Worm (Caenorhabditis elegans) whole organism, early embryonic: Measurements from ENCODE around the gene M88.3.

Experiments used
- B0310.2 ChIP-seq: sonication (generic microtip); optimal IDR thresholded peaks from 2 replicates; lab custom pipeline; 2016; ENCODE audit warnings: mild to moderate bottlenecking, missing genetic modification characterization, missing compliant biosample characterization
- F13C5.2 ChIP-seq: sonication (generic microtip); optimal IDR thresholded peaks from 2 replicates; lab custom pipeline; 2017; ENCODE audit warnings: mild to moderate bottlenecking, missing genetic modification characterization, inconsistent platforms, missing compliant biosample characterization
- aly-1 ChIP-seq: sonication (generic microtip); optimal IDR thresholded peaks from 2 replicates; lab custom pipeline; 2016; ENCODE audit warnings: missing genetic modification characterization, missing compliant biosample characterization
- ama-1 ChIP-seq: fragments of 150-350 bp; optimal IDR thresholded peaks from 2 replicates; lab custom pipeline; 2014
- ceh-13 ChIP-seq: fragments of 200-800 bp; sonication (Bioruptor generic); optimal IDR thresholded peaks from 2 replicates; lab custom pipeline; 2018; ENCODE audit warnings: mild to moderate bottlenecking, missing genetic modification characterization, missing compliant biosample characterization
- ceh-36 ChIP-seq: sonication (generic microtip); optimal IDR thresholded peaks from 2 replicates; lab custom pipeline; 2016; ENCODE audit warnings: missing genetic modification characterization, inconsistent platforms, missing compliant biosample characterization
- ets-7 ChIP-seq: sonication (generic microtip); optimal IDR thresholded peaks from 2 replicates; lab custom pipeline; 2016; ENCODE audit warnings: missing genotype, missing genetic modification characterization, missing compliant biosample characterization
- flt-1 ChIP-seq: fragments of 200-800 bp; sonication (Bioruptor generic); IDR thresholded peaks from 2 replicates; pipeline ENCODE4 v1.3.6; 2022; ENCODE audit warnings: missing genetic modification characterization, missing compliant biosample characterization
- hmbx-1 ChIP-seq: sonication (generic microtip); optimal IDR thresholded peaks from 2 replicates; lab custom pipeline; 2016; ENCODE audit warnings: mild to moderate bottlenecking, missing genetic modification characterization, missing compliant biosample characterization
- hmg-4 ChIP-seq: fragments of 200-800 bp; sonication (Bioruptor generic); optimal IDR thresholded peaks from 2 replicates; lab custom pipeline; 2018; ENCODE audit warnings: mild to moderate bottlenecking, missing genetic modification characterization, missing compliant biosample characterization
- hnd-1 ChIP-seq: sonication (generic microtip); optimal IDR thresholded peaks from 2 replicates; lab custom pipeline; 2016; ENCODE audit warnings: missing genetic modification characterization, missing compliant biosample characterization
- pes-1 ChIP-seq: fragments of 200-800 bp; sonication (Bioruptor generic); IDR thresholded peaks from 2 replicates; pipeline ENCODE4 v1.3.6; 2022; ENCODE audit warnings: missing genetic modification reagents, missing genetic modification characterization, missing compliant biosample characterization
- scrt-1 ChIP-seq: fragments of 200-800 bp; sonication (Bioruptor generic); IDR thresholded peaks from 2 replicates; pipeline ENCODE4 v1.3.6; 2022; ENCODE audit warnings: missing genetic modification characterization, missing compliant biosample characterization
- sea-1 ChIP-seq: fragments of 200-800 bp; sonication (Bioruptor generic); conservative IDR thresholded peaks from 2 replicates; pipeline ENCODE4 v1.3.6; 2022; ENCODE audit warnings: missing genetic modification characterization, missing compliant biosample characterization
- tbx-11 ChIP-seq: fragments of 200-800 bp; sonication (Bioruptor generic); IDR thresholded peaks from 2 replicates; pipeline ENCODE4 v1.3.6; 2022; ENCODE audit warnings: missing genetic modification characterization, missing compliant biosample characterization
- tbx-37 ChIP-seq: fragments of 200-800 bp; sonication (Bioruptor generic); conservative IDR thresholded peaks from 2 replicates; pipeline ENCODE4 v1.3.6; 2022; ENCODE audit warnings: missing genetic modification reagents, missing genetic modification characterization, missing compliant biosample characterization
- tra-4 ChIP-seq: sonication (generic microtip); optimal IDR thresholded peaks from 2 replicates; lab custom pipeline; 2017; ENCODE audit warnings: missing genetic modification characterization, missing compliant biosample characterization

M88.3 gene

DNA sequence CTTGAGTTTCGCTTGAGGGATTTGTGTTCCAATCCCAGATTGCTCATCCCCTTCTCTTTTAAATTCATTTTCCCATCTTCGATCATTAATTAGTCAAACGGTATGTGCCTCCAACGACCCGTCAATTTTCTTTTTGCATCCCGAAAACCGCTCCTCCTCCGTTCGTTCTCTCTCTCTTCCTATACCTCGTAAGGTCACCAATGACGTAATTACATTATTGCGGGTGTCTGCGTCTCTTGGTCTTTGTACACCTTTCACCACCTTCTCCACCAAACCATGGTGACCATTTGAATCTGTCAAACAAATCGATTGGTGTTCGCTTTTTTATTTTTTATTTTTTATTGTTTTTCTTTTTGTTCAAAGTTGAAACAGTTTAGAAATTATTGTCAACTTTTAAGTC is 29.7 kb downstream of the M88.3 start:
- TF ChIP-seq ceh-13 (GFP tag; lab: Kevin White, UChicago) (no peak), hmg-4 (peak; percentile 5)

DNA sequence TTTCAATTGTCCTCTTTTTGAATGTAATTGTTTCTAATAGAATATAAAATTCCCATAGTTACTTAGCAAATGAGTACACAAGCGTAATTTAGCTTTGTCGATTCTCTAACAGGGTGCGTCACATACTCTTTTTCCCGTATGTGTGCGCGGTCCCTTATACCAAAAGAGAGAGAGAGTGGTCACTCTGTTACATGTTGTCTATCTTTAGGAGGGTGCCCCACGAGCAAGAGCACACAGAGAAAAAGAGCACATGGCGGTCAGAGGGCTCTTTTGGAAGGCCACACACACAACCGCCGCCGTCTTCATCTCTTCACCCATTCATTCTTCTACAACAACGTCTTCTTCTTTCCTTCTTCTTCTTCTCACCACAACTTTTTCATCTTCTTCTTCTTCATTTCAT is 30.9 kb downstream of the M88.3 start:
- TF ChIP-seq hmg-4: peak; percentile 63
- no peak for TF ChIP-seq sea-1 (GFP tag; lab: Robert Waterston, UW)
- TF ChIP-seq F13C5.2 (tag; lab: Kevin White, UChicago): peak; percentile 7

DNA sequence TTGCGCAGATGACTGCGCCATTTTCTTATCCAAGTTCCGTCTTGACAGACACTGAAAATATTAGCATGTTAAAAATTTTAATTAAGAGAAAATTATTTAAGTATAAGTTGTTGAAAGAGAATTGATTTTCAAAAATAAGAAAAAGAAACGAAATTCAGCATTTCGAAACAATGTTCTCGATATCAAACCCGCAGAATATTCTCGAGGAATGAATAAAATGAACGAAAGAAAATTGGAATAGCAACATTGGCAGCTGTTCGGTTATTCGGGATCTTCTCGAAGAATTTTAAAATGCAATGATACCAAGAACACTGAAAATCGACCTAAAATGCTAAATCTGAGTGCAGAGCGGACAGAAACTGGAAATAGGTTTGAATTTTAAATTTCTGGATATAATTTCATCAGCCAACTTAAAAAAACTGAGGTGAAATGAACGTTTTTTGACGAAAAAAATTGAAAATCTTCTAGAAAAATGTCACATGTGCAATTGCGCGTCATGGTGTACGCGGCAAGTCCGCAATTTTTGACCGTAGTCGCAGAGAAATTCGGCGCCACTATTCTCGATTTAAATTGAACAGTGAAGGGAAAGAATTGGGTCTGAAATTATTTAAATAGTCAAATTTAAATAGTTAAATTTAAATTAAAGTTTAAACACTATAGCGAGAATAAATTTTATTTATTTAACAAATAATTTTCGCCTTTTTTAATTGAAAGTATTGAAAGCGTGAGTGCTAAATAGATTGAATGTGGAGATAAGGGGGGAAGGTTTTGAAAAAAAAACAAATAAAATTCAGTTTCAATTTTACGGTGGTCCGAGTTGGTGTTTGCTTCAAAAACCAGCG is 36.6 kb downstream of the M88.3 start, which contains the start of the genes cct-5 and F25F2.1:
Gene cct-5 (minus strand): TSS at position 51 of the 842 bp plus-strand sequence.
Gene F25F2.1 (plus strand): TSS at position 792 of the 842 bp plus-strand sequence.
- TF ChIP-seq hmg-4: no peak
- TF ChIP-seq pes-1 (GFP tag; lab: Robert Waterston, UW): no peak
- TF ChIP-seq F13C5.2 (tag; lab: Kevin White, UChicago): peak; percentile 66
- no peak for TF ChIP-seq hnd-1
- peak; percentile 1 for TF ChIP-seq ceh-13 (GFP tag; lab: Kevin White, UChicago)
- no peak for TF ChIP-seq flt-1
- no peak for TF ChIP-seq hmbx-1

DNA sequence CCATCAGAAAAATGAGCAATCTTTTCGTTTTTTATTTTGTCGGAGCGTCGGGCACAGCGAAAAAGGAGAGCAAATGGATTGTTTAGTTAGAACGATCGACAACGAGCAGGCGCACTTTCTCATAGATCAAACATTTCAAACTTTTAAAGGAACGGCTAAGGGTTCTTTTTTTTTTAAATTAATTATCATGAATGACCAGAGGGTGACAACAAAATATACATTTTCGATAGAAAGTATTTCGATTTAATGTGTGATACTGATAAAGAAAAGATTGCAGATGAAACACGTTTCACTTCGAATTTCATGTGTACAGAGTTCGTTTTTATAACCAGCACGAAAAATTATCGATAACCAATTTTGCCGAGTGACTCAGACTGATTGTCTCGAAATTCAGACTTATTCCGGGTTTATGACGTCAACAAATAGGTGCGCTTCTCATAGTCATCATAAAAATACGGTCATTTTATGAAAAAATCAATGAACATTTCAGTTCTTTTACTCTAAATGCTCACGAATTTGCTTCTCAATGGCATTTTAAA is 38.2 kb downstream of the M88.3 start:
- TF ChIP-seq tra-4 (tag; lab: Kevin White, UChicago) (no peak), hmbx-1 (no peak), ama-1 (lab: Kevin White, UChicago) (no peak), sea-1 (GFP tag; lab: Robert Waterston, UW) (no peak), ceh-36 (tag; lab: Kevin White, UChicago) (no peak), tbx-37 (GFP tag; lab: Robert Waterston, UW) (no peak), ceh-13 (GFP tag; lab: Kevin White, UChicago) (no peak), pes-1 (GFP tag; lab: Robert Waterston, UW) (no peak)

DNA sequence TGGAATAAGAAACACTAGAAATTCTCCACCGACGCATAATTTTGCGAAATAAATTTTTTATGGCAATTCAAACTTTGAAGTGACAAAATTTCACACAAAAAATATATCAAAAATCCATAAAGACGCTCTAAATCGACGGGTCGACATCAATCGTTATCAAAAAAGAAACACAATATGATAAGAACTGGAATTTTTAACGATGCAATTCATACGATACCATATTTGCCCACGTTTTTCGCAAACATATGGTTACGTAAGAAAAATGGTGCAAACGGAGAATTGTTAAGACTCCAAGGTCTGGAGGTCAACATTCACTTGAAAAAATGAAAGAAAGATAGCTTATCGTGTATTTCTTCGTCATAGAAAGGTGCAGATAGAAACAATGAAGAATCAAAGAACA is 38.7 kb downstream of the M88.3 start:
- TF ChIP-seq ceh-13 (GFP tag; lab: Kevin White, UChicago) (no peak), F13C5.2 (tag; lab: Kevin White, UChicago) (no peak), pes-1 (GFP tag; lab: Robert Waterston, UW) (no peak), tbx-37 (GFP tag; lab: Robert Waterston, UW) (no peak), tbx-11 (GFP tag; lab: Robert Waterston, UW) (no peak), sea-1 (GFP tag; lab: Robert Waterston, UW) (no peak), hmbx-1 (no peak), B0310.2 (tag; lab: Kevin White, UChicago) (no peak), hmg-4 (no peak), ceh-36 (tag; lab: Kevin White, UChicago) (no peak), scrt-1 (GFP tag; lab: Robert Waterston, UW) (no peak)

DNA sequence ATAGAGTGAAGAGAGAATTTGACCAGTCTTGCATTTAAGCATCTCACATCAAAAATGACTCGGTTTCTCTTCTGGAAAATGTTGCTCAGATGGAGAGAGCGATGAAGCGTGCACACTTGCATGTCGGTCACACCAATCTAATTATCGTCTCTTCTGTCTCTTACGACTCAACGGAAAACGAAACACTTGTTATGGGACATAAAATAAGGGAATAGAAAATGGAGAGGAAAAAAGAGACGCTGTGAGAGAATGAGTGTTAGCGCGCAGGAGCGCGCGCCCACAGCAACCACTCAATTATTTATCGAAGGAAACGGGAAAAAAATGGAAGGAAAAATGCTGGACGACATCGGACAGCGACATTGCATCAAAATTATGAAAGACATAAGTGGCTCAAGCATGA is 39.1 kb downstream of the M88.3 start:
- no peak for TF ChIP-seq ceh-36 (tag; lab: Kevin White, UChicago)
- TF ChIP-seq tbx-11 (GFP tag; lab: Robert Waterston, UW): no peak
- no peak for TF ChIP-seq hnd-1
- TF ChIP-seq tbx-37 (GFP tag; lab: Robert Waterston, UW): no peak
- no peak for TF ChIP-seq sea-1 (GFP tag; lab: Robert Waterston, UW)
- no peak for TF ChIP-seq ets-7 (tag; lab: Kevin White, UChicago)
- TF ChIP-seq hmg-4: no peak
- TF ChIP-seq B0310.2 (tag; lab: Kevin White, UChicago): no peak
- TF ChIP-seq hmbx-1: no peak
- TF ChIP-seq pes-1 (GFP tag; lab: Robert Waterston, UW): no peak
- TF ChIP-seq flt-1: no peak
- no peak for TF ChIP-seq tra-4 (tag; lab: Kevin White, UChicago)
- TF ChIP-seq ama-1 (lab: Kevin White, UChicago): no peak
- no peak for TF ChIP-seq F13C5.2 (tag; lab: Kevin White, UChicago)
- TF ChIP-seq aly-1 (tag; lab: Kevin White, UChicago): no peak
- no peak for TF ChIP-seq scrt-1 (GFP tag; lab: Robert Waterston, UW)
- no peak for TF ChIP-seq ceh-13 (GFP tag; lab: Kevin White, UChicago)

DNA sequence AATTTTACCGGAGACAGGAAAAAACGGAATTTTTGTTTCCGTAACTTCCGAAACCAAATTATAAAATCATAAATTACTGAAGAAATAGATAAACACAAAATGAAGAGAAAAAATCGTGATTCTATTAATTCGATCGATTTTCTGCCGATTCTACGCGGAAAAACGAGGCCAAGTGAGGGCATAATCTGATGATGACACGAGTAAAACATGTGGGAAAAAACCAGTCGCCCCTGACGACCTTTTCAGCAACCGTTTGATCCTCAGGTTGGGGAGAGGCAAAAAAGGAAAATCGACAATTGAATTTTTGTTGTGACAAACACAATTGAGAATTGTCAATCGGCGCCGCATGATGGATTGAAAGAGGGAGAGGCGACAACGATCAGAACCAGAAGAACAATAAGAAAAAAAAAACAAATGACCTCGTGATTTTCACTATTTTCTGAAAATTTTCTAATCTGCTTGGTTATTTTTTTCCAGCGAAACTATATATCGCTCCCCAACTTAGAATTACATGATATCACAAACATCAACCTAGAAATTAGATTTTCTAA is 39.9 kb downstream of the M88.3 start:
- TF ChIP-seq hmbx-1: no peak
- TF ChIP-seq F13C5.2 (tag; lab: Kevin White, UChicago): no peak
- no peak for TF ChIP-seq tbx-37 (GFP tag; lab: Robert Waterston, UW)
- TF ChIP-seq sea-1 (GFP tag; lab: Robert Waterston, UW): no peak
- no peak for TF ChIP-seq ceh-36 (tag; lab: Kevin White, UChicago)
- no peak for TF ChIP-seq pes-1 (GFP tag; lab: Robert Waterston, UW)
- no peak for TF ChIP-seq tra-4 (tag; lab: Kevin White, UChicago)

DNA sequence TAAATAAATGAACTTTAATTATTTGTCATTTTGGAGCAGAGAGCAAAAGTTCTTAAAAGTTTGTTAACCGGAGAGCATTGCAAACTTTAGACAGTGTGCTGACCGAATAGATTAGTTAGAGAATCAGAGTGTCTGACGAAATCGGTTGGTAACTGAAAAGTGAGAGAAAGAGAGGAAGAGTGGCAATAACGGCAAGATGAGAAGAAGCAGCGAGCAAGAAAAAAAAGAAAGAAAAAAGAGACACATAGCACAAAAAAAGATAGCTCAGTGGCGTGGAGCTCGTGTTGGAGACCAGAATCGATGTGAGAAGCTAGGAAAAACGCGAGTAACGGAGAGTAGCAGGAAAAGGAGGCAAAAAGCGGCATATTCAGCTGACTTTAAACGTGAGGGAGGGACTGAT is 40.5 kb downstream of the M88.3 start:
- TF ChIP-seq aly-1 (tag; lab: Kevin White, UChicago): no peak
- no peak for TF ChIP-seq tbx-11 (GFP tag; lab: Robert Waterston, UW)
- TF ChIP-seq ets-7 (tag; lab: Kevin White, UChicago): no peak
- TF ChIP-seq ceh-36 (tag; lab: Kevin White, UChicago): no peak
- TF ChIP-seq hmg-4: no peak
- no peak for TF ChIP-seq tra-4 (tag; lab: Kevin White, UChicago)
- TF ChIP-seq hnd-1: no peak
- TF ChIP-seq sea-1 (GFP tag; lab: Robert Waterston, UW): no peak
- no peak for TF ChIP-seq hmbx-1
- TF ChIP-seq ama-1 (lab: Kevin White, UChicago): no peak
- TF ChIP-seq tbx-37 (GFP tag; lab: Robert Waterston, UW): no peak
- TF ChIP-seq ceh-13 (GFP tag; lab: Kevin White, UChicago): no peak
